Worm (Caenorhabditis elegans): ENCODE data around the gene F55G1.1.
A peak's percentile ranks its signal among the peaks of the same experiment; 100 is the strongest.

The F55G1.1 gene

DNA sequence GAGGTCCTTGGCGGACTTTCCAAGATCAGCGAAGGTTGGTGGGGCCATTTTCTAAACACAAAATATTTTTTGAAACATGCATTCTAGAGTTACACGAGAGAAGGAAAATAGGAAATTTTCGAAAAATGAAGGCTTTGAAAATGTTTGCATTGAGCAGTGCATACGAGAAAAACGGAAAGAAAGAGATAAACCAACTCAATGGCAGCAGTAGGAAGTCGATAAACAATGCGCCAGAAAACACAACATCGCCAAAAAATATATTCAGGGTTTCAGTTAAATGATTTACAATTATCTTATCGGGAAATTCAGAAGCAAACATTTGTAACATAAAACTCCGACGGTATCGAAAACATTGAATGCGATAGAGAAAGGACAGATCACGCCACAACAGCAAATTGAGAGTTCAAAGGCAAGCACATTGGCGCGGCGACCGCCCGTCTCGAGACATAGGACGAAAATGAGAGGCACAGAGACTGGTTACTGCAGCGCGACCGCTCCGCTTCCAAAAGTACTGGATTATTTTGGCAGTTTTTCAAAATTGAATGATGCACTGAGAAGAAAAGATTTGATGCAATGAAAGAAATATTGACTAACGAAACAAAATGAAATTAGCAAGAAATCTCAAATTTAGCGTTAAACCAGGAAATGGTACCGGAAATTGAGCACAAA is 16.4 kb downstream of the F55G1.1 start, which contains the start of the genes vdac-1 and R05G6.5:
vdac-1 (minus strand) TSS at position 51 of the 669 bp plus-strand sequence.
R05G6.5 (plus strand) TSS at position 527 of the 669 bp plus-strand sequence.
- TF ChIP-seq fkh-10 (GFP tag; optimal IDR thresholded peaks at IDR 0.05), result peak; percentile 39
- TF ChIP-seq R02D3.7 (tag; optimal IDR thresholded peaks at IDR 0.05), result no peak
- no peak for TF ChIP-seq spr-3 (GFP tag; optimal IDR thresholded peaks at IDR 0.05)
- no peak for TF ChIP-seq ceh-62 (tag; optimal IDR thresholded peaks at IDR 0.05)
- TF ChIP-seq duxl-1 (tag; optimal IDR thresholded peaks at IDR 0.05; ENCODE audit: poor library complexity), result peak; percentile 16
- peak; percentile 24 for TF ChIP-seq ama-1 (optimal IDR thresholded peaks at IDR 0.05)
- TF ChIP-seq nhr-42 (GFP tag; IDR thresholded peaks at IDR 0.05), result peak; percentile 71; the same call in 1 of the 2 replicates
- TF ChIP-seq mes-2 (tag; optimal IDR thresholded peaks at IDR 0.05; ENCODE audit: poor library complexity, severe bottlenecking), result peak; percentile 82
- peak; percentile 50 for TF ChIP-seq nhr-10 (tag; optimal IDR thresholded peaks at IDR 0.05)
- TF ChIP-seq nhr-28 (tag; optimal IDR thresholded peaks at IDR 0.05), result peak; percentile 93
- TF ChIP-seq cey-2 (tag; optimal IDR thresholded peaks at IDR 0.05; ENCODE audit: borderline replicate concordance, insufficient read depth), result no peak
- no peak for TF ChIP-seq Y5F2A.4 (GFP tag; optimal IDR thresholded peaks at IDR 0.05)
- peak; percentile 84 for TF ChIP-seq nhr-25 (tag; optimal IDR thresholded peaks at IDR 0.05; ENCODE audit: borderline replicate concordance, insufficient read depth)
- TF ChIP-seq nhr-48 (tag; optimal IDR thresholded peaks at IDR 0.05), result peak; percentile 11
- TF ChIP-seq ces-1 (GFP tag; optimal IDR thresholded peaks at IDR 0.05), result no peak
- no peak for TF ChIP-seq egl-27 (tag; optimal IDR thresholded peaks at IDR 0.05)
- TF ChIP-seq lsy-2 (tag; optimal IDR thresholded peaks at IDR 0.05), result peak; percentile 69 to 81
- TF ChIP-seq mdl-1 (tag; optimal IDR thresholded peaks at IDR 0.05), result peak in 1 of 2 experiments; percentile 78
- peak; percentile 75 for TF ChIP-seq nhr-11 (tag; optimal IDR thresholded peaks at IDR 0.05)
- TF ChIP-seq mxl-2 (GFP tag; conservative IDR thresholded peaks at IDR 0.05), result no peak
- TF ChIP-seq ZK546.5 (tag; optimal IDR thresholded peaks at IDR 0.05), result no peak
- peak; percentile 90 for TF ChIP-seq dve-1 (tag; optimal IDR thresholded peaks at IDR 0.05; ENCODE audit: insufficient read depth)
- TF ChIP-seq F26F4.8 (GFP tag; conservative IDR thresholded peaks at IDR 0.05), result no peak
- peak; percentile 60 for TF ChIP-seq nhr-102 (tag; optimal IDR thresholded peaks at IDR 0.05)
- TF ChIP-seq Y48G9A.11 (GFP tag; IDR thresholded peaks at IDR 0.05), result no peak
- no peak for TF ChIP-seq fos-1 (tag; optimal IDR thresholded peaks at IDR 0.05)
- TF ChIP-seq snpc-4 (tag; optimal IDR thresholded peaks at IDR 0.05), result no peak
- no peak for TF ChIP-seq daf-12 (tag; optimal IDR thresholded peaks at IDR 0.05)
- TF ChIP-seq arid-1 (GFP tag; conservative IDR thresholded peaks at IDR 0.05), result no peak
- TF ChIP-seq rbr-2 (tag; optimal IDR thresholded peaks at IDR 0.05), result peak; percentile 72
- TF ChIP-seq pha-4 (GFP tag; IDR thresholded peaks at IDR 0.05), result peak; percentile 77
- TF ChIP-seq pha-4 (tag; optimal IDR thresholded peaks at IDR 0.05), result peak; percentile 38
- TF ChIP-seq D1046.2 (GFP tag; IDR thresholded peaks at IDR 0.05), result no peak
- no peak for TF ChIP-seq zfp-2 (tag; optimal IDR thresholded peaks at IDR 0.05)
- no peak for TF ChIP-seq jun-1 (tag; optimal IDR thresholded peaks at IDR 0.05)
- no peak for TF ChIP-seq dmd-9 (GFP tag; IDR thresholded peaks at IDR 0.05)
- TF ChIP-seq attf-4 (tag; optimal IDR thresholded peaks at IDR 0.05), result no peak
- no peak for TF ChIP-seq ceh-28 (tag; optimal IDR thresholded peaks at IDR 0.05)
- peak; percentile 65 for TF ChIP-seq madf-9 (GFP tag; conservative IDR thresholded peaks at IDR 0.05)
- peak; percentile 95 for TF ChIP-seq hlh-11 (tag; optimal IDR thresholded peaks at IDR 0.05)
- peak; percentile 89 for TF ChIP-seq dpl-1 (GFP tag; optimal IDR thresholded peaks at IDR 0.05)
- no peak for TF ChIP-seq ceh-44 (GFP tag; IDR thresholded peaks at IDR 0.05)
- TF ChIP-seq mxl-3 (GFP tag; optimal IDR thresholded peaks at IDR 0.05), result peak; percentile 99
- TF ChIP-seq lin-13 (GFP tag; optimal IDR thresholded peaks at IDR 0.05), result peak; percentile 72
- TF ChIP-seq hif-1 (tag; optimal IDR thresholded peaks at IDR 0.05), result peak; percentile 3 to 63
- TF ChIP-seq ZK337.2 (GFP tag; IDR thresholded peaks at IDR 0.05), result no peak
- peak; percentile 49; the same call in 1 of the 2 replicates for TF ChIP-seq nhr-41 (GFP tag; IDR thresholded peaks at IDR 0.05)
- no peak for TF ChIP-seq mdt-29 (GFP tag; IDR thresholded peaks at IDR 0.05)
- TF ChIP-seq aly-2 (tag; optimal IDR thresholded peaks at IDR 0.05), result no peak
- no peak for TF ChIP-seq F49E8.2 (tag; optimal IDR thresholded peaks at IDR 0.05; ENCODE audit: borderline replicate concordance)

All from whole organism, L4 larva.